Worm (Caenorhabditis elegans) whole organism, young adult: ENCODE measurements around the gene T04A6.1.

ENCODE experiments used
- B0336.3 ChIP-seq: fragments of 200-800 bp; sonication (Bioruptor generic); IDR thresholded peaks from 2 replicates; pipeline ENCODE4 v1.3.6; 2022; ENCODE audit warnings: missing genetic modification characterization, missing compliant biosample characterization
- F39B2.1 ChIP-seq: fragments of 200-800 bp; sonication (Bioruptor generic); IDR thresholded peaks from 2 replicates; pipeline ENCODE4 v1.3.6; 2022; ENCODE audit warnings: missing genetic modification reagents, missing genetic modification characterization, missing compliant biosample characterization
- K12H6.12 ChIP-seq: fragments of 200-800 bp; sonication (Bioruptor generic); optimal IDR thresholded peaks from 2 replicates; lab custom pipeline; 2018; ENCODE audit warnings: mild to moderate bottlenecking, missing genetic modification characterization, missing compliant biosample characterization
- ZK185.1 ChIP-seq: sonication (generic microtip); optimal IDR thresholded peaks from 2 replicates; lab custom pipeline; 2016; ENCODE audit warnings: mild to moderate bottlenecking, missing genetic modification characterization, missing compliant biosample characterization; ENCODE audit not compliant: poor library complexity, severe bottlenecking
- aptf-3 ChIP-seq: fragments of 200-800 bp; sonication (Bioruptor generic); IDR thresholded peaks from 2 replicates; pipeline ENCODE4 v1.3.6; 2022; ENCODE audit warnings: missing genetic modification characterization, missing compliant biosample characterization
- atf-7 ChIP-seq: sonication (generic microtip); optimal IDR thresholded peaks from 2 replicates; lab custom pipeline; 2017; ENCODE audit warnings: mild to moderate bottlenecking, missing genetic modification characterization, missing compliant biosample characterization
- attf-3 ChIP-seq: fragments of 200-800 bp; sonication (Bioruptor generic); conservative IDR thresholded peaks from 2 replicates; pipeline ENCODE4 v1.3.6; 2022; ENCODE audit warnings: missing genetic modification reagents, missing genetic modification characterization, missing compliant biosample characterization
- bed-2 ChIP-seq: fragments of 200-800 bp; sonication (Bioruptor generic); IDR thresholded peaks from 2 replicates; pipeline ENCODE4 v1.3.6; 2022; ENCODE audit warnings: missing genetic modification reagents, missing genetic modification characterization, missing compliant biosample characterization
- cebp-2 ChIP-seq: fragments of 200-800 bp; sonication (Bioruptor generic); IDR thresholded peaks from 2 replicates; pipeline ENCODE4 v1.3.6; 2022; ENCODE audit warnings: missing genetic modification characterization, missing compliant biosample characterization
- ceh-40 ChIP-seq: fragments of 200-800 bp; sonication (Bioruptor generic); IDR thresholded peaks from 2 replicates; pipeline ENCODE4 v1.3.6; 2022; ENCODE audit warnings: missing genetic modification characterization, missing compliant biosample characterization
- ceh-58 ChIP-seq: fragments of 200-800 bp; sonication (Bioruptor generic); IDR thresholded peaks from 2 replicates; pipeline ENCODE4 v1.3.6; 2022; ENCODE audit warnings: missing genetic modification characterization, missing compliant biosample characterization
- die-1 ChIP-seq: sonication (generic microtip); optimal IDR thresholded peaks from 2 replicates; lab custom pipeline; 2016; ENCODE audit warnings: missing genotype, mild to moderate bottlenecking, missing genetic modification characterization, missing compliant biosample characterization
- dox-1 ChIP-seq: fragments of 200-800 bp; sonication (Bioruptor generic); IDR thresholded peaks from 2 replicates; pipeline ENCODE4 v1.3.6; 2022; ENCODE audit warnings: missing genetic modification reagents, missing genetic modification characterization, missing compliant biosample characterization
- dpff-1 ChIP-seq: sonication (generic microtip); optimal IDR thresholded peaks from 2 replicates; lab custom pipeline; 2017; ENCODE audit warnings: mild to moderate bottlenecking, missing genetic modification characterization, missing compliant biosample characterization
- dpl-1 ChIP-seq: fragments of 150-350 bp; optimal IDR thresholded peaks from 2 replicates; lab custom pipeline; 2014; ENCODE audit warnings: missing biosample characterization, missing genetic modification reagents, missing genetic modification characterization
- efl-1 ChIP-seq: fragments of 150-350 bp; optimal IDR thresholded peaks from 2 replicates; lab custom pipeline; 2014; ENCODE audit warnings: missing biosample characterization, missing genetic modification reagents, missing genetic modification characterization
- egrh-3 ChIP-seq: fragments of 200-800 bp; sonication (Bioruptor generic); IDR thresholded peaks from 2 replicates; pipeline ENCODE4 v1.3.6; 2022; ENCODE audit warnings: missing genetic modification reagents, missing genetic modification characterization, missing compliant biosample characterization
- ets-4 ChIP-seq: fragments of 200-800 bp; sonication (Bioruptor generic); optimal IDR thresholded peaks from 2 replicates; lab custom pipeline; 2018; ENCODE audit warnings: mild to moderate bottlenecking, missing genetic modification characterization, missing compliant biosample characterization
- him-1 ChIP-seq: sonication (generic microtip); optimal IDR thresholded peaks from 2 replicates; lab custom pipeline; 2016; ENCODE audit warnings: missing genotype, missing genetic modification reagents, missing genetic modification characterization, missing compliant biosample characterization
- let-607 ChIP-seq, 2 experiments: fragments of 200-800 bp in 1 of 2; sonication (Bioruptor generic) in 1 of 2; sonication (generic microtip) in 1 of 2; optimal IDR thresholded peaks; 2 replicates each; lab custom pipeline; 2016 to 2018; ENCODE audit warnings: mild to moderate bottlenecking in 2 of 2, missing compliant biosample characterization in 2 of 2, missing genetic modification characterization in 2 of 2, moderate library complexity in 2 of 2, missing genotype in 1 of 2
- lin-26 ChIP-seq: fragments of 200-800 bp; sonication (Bioruptor generic); IDR thresholded peaks from 2 replicates; pipeline ENCODE4 v1.3.6; 2022; ENCODE audit warnings: missing genetic modification reagents, missing genetic modification characterization, missing compliant biosample characterization
- lin-40 ChIP-seq: sonication (generic microtip); optimal IDR thresholded peaks from 2 replicates; lab custom pipeline; 2016; ENCODE audit warnings: missing genetic modification characterization, mild to moderate bottlenecking, missing compliant biosample characterization, missing genotype, missing genetic modification reagents
- lin-54 ChIP-seq: fragments of 200-800 bp; sonication (Bioruptor generic); optimal IDR thresholded peaks from 2 replicates; lab custom pipeline; 2018; ENCODE audit warnings: mild to moderate bottlenecking, missing genetic modification characterization, missing compliant biosample characterization
- madf-10 ChIP-seq: sonication (generic microtip); optimal IDR thresholded peaks from 2 replicates; lab custom pipeline; 2016; ENCODE audit warnings: mild to moderate bottlenecking, missing genetic modification characterization, missing compliant biosample characterization
- mcd-1 ChIP-seq: fragments of 200-800 bp; sonication (Bioruptor generic); IDR thresholded peaks from 2 replicates; pipeline ENCODE4 v1.3.6; 2022; ENCODE audit warnings: missing genetic modification reagents, missing genetic modification characterization, missing compliant biosample characterization
- nhr-80 ChIP-seq: sonication (generic microtip); optimal IDR thresholded peaks from 2 replicates; lab custom pipeline; 2016; ENCODE audit warnings: missing genetic modification characterization, missing compliant biosample characterization
- nhr-90 ChIP-seq: sonication (generic microtip); optimal IDR thresholded peaks from 2 replicates; lab custom pipeline; 2016; ENCODE audit warnings: missing genotype, mild to moderate bottlenecking, missing genetic modification characterization, missing compliant biosample characterization
- pbrm-1 ChIP-seq: fragments of 200-800 bp; sonication (Bioruptor generic); IDR thresholded peaks from 2 replicates; pipeline ENCODE4 v1.3.6; 2022; ENCODE audit warnings: missing genetic modification reagents, missing genetic modification characterization, missing compliant biosample characterization
- rec-8 ChIP-seq, 2 experiments: sonication (generic microtip); optimal IDR thresholded peaks; 2 replicates each; lab custom pipeline; 2016; ENCODE audit warnings: mild to moderate bottlenecking in 2 of 2, missing genetic modification characterization in 2 of 2, missing genetic modification reagents in 2 of 2, missing genotype in 2 of 2, missing biosample characterization in 1 of 2, missing compliant biosample characterization in 1 of 2, moderate library complexity in 1 of 2
- sdz-38 ChIP-seq: sonication (generic microtip); optimal IDR thresholded peaks from 2 replicates; lab custom pipeline; 2016; ENCODE audit warnings: missing genotype, missing genetic modification characterization, missing compliant biosample characterization
- snpc-1.3 ChIP-seq: sonication (generic microtip); optimal IDR thresholded peaks from 2 replicates; lab custom pipeline; 2017; ENCODE audit warnings: missing genetic modification characterization, mild to moderate bottlenecking, missing compliant biosample characterization, antibody characterized with exemption, moderate library complexity, missing genotype, missing genetic modification reagents; ENCODE audit not compliant: insufficient read depth
- snpc-3.4 ChIP-seq: sonication (generic microtip); optimal IDR thresholded peaks from 2 replicates; lab custom pipeline; 2017; ENCODE audit warnings: missing genetic modification characterization, mild to moderate bottlenecking, missing compliant biosample characterization, antibody characterized with exemption, moderate library complexity, missing genotype, missing genetic modification reagents
- tbp1 ChIP-seq: fragments of 200-800 bp; sonication (Bioruptor generic); optimal IDR thresholded peaks from 2 replicates; lab custom pipeline; 2018; ENCODE audit warnings: mild to moderate bottlenecking, missing genetic modification characterization, missing compliant biosample characterization
- unc-62 ChIP-seq: fragments of 150-350 bp; optimal IDR thresholded peaks from 2 replicates; lab custom pipeline; 2014; ENCODE audit warnings: missing biosample characterization, missing genetic modification reagents, missing genetic modification characterization
- zfh-2 ChIP-seq: fragments of 200-800 bp; sonication (Bioruptor generic); conservative IDR thresholded peaks from 2 replicates; pipeline ENCODE4 v1.3.6; 2022; ENCODE audit warnings: missing genetic modification reagents, missing genetic modification characterization, missing compliant biosample characterization
- ztf-26 ChIP-seq: sonication (generic microtip); optimal IDR thresholded peaks from 2 replicates; lab custom pipeline; 2017; ENCODE audit warnings: missing genetic modification characterization, missing compliant biosample characterization
- ztf-28 ChIP-seq: fragments of 200-800 bp; sonication (Bioruptor generic); IDR thresholded peaks from 2 replicates; pipeline ENCODE4 v1.3.6; 2022; ENCODE audit warnings: missing genetic modification reagents, missing genetic modification characterization, missing compliant biosample characterization
- ztf-6 ChIP-seq: fragments of 200-800 bp; sonication (Bioruptor generic); IDR thresholded peaks from 2 replicates; pipeline ENCODE4 v1.3.6; 2022; ENCODE audit warnings: missing genetic modification reagents, missing genetic modification characterization, missing compliant biosample characterization

Gene T04A6.1

DNA sequence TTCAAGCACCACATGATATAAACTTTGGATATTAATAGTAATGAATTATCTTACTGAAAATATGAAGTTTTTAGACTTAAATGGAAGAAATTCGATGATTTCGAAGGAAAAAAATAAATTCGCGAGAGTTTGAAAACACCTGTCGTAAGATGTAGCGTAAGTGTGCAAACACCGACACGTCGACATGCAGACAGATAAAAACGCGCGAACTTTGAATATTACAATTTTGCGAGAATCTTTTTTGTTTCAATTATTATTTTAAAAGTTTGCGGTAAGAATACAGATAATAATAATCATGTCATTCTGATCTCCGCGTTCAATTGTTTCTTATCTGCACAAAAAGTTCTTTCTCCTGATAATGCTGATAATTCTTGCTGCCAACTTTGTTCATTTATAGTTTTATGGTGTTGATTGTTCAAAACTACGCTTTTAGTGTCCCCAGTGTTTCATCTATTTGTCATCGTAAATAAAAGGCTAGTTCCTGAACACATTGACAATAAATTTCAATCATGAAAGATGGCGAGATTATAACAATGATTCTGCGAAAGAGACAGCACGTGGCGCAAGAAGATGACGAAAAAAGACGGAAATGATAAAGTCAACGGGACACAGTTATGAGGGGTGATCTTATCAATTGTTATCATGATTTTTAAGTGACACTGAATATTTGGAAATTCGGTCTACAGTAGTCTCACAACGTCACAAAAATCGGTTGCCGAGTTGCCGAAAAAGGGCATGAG lies 27.7 kb downstream of the T04A6.1 start:
- TF ChIP-seq efl-1 (GFP tag; lab: Kevin White, UChicago) (peak; percentile 17), dpl-1 (peak; percentile 12), atf-7 (peak; percentile 67), let-607 (tag; optimal IDR thresholded peaks at IDR 0.05; lab: Kevin White, UChicago) (peak; percentile 46 to 84), ets-4 (GFP tag; lab: Kevin White, UChicago) (peak; percentile 81), B0336.3 (GFP tag; lab: Robert Waterston, UW) (peak; percentile 25; the same call in 1 of the 2 replicates), madf-10 (peak; percentile 0), ztf-28 (no peak), ztf-26 (tag; lab: Kevin White, UChicago) (peak; percentile 29), ZK185.1 (tag; lab: Kevin White, UChicago) (peak; percentile 14), nhr-80 (peak; percentile 95), dox-1 (0 out of 2 replicates have a peak, but pooled peaks have one; percentile 28), unc-62 (GFP tag; lab: Kevin White, UChicago) (peak; percentile 12), lin-40 (peak; percentile 67), snpc-1.3 (tag; lab: Kevin White, UChicago) (no peak), F39B2.1 (GFP tag; lab: Robert Waterston, UW) (no peak), pbrm-1 (GFP tag; lab: Robert Waterston, UW) (no peak), lin-54 (peak; percentile 7), nhr-90 (tag; lab: Kevin White, UChicago) (peak; percentile 31), attf-3 (no peak)

DNA sequence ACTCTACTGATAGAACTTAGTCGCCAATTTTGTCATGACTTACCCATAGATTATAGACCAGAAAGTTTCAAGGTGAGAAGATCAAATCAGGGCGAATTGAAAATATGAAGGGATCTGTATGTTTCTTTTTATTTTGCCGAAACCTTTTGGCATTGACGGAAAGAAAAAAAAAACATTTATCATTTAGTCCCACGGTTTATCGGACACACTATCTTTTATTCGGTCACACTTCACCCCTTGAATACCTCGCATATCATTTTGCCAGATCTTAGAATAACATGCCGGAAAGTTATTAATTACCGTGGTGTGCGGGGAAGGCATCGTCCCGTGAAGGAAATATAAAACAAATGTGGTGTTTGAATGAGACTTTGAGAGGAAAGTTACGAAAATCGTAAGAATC lies 28.7 kb downstream of the T04A6.1 start:
- TF ChIP-seq rec-8 (tag; optimal IDR thresholded peaks at IDR 0.05; lab: Kevin White, UChicago) = no peak
- TF ChIP-seq dpff-1 (tag; lab: Kevin White, UChicago) = no peak
- TF ChIP-seq bed-2 (GFP tag; lab: Robert Waterston, UW) = no peak
- no peak for TF ChIP-seq K12H6.12 (tag; lab: Kevin White, UChicago)
- TF ChIP-seq him-1 = no peak
- no peak for TF ChIP-seq aptf-3 (GFP tag; lab: Robert Waterston, UW)
- no peak for TF ChIP-seq F39B2.1 (GFP tag; lab: Robert Waterston, UW)
- no peak for TF ChIP-seq mcd-1 (GFP tag; lab: Robert Waterston, UW)

DNA sequence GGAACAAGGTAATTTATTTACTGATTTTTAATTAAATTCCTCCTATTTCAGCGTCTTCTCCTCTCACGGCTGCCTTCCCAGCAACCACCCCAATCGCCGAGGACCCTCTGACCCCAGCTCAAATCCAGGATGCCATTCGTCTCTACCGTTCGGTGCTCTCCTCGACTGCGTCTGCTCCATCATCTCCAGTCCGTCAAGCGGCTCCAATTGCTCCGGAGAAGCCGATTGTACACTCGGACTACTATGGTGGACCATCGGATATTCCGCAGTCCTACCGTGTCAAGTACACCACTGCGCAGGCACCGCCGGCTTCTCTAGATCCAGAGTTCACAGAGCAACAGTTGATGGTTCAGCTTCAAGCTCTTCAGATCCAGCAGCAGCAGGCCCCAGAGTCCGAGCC lies 32.5 kb downstream of the T04A6.1 start:
- peak; percentile 66 for TF ChIP-seq zfh-2 (GFP tag; lab: Robert Waterston, UW)
- no peak for TF ChIP-seq ceh-58
- TF ChIP-seq ztf-6 (GFP tag; lab: Robert Waterston, UW) = 0 out of 2 replicates have a peak, but pooled peaks have one; percentile 4
- peak; percentile 18; the same call in 1 of the 2 replicates for TF ChIP-seq egrh-3 (GFP tag; lab: Robert Waterston, UW)

DNA sequence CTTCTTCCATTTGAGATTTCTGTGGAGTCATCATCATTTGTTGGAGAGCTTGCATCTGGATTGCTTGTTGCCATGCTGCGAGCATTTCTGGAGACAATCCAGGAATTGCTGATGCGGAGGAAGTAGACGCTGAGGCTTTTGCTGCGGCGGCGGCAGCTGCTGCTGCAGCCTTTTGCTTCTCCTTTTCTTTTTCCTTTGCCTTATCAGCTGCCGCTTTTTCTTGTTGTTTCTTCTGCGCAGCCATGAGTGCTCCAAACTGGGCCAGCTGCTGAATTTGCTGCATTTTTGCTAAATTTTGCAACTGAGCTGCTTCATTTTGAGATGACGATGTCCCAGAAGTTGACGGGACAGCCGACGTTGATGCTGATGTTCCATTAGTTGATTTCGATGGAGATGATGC lies 39.2 kb downstream of the T04A6.1 start:
- TF ChIP-seq die-1 (no peak), K12H6.12 (tag; lab: Kevin White, UChicago) (no peak), zfh-2 (GFP tag; lab: Robert Waterston, UW) (peak; percentile 53), ceh-40 (GFP tag; lab: Robert Waterston, UW) (no peak), sdz-38 (tag; lab: Kevin White, UChicago) (no peak), egrh-3 (GFP tag; lab: Robert Waterston, UW) (0 out of 2 replicates have a peak, but pooled peaks have one; percentile 18), tbp1 (GFP tag; lab: Kevin White, UChicago) (no peak), rec-8 (tag; optimal IDR thresholded peaks at IDR 0.05; lab: Kevin White, UChicago) (no peak), lin-26 (0 out of 2 replicates have a peak, but pooled peaks have one; percentile 28), snpc-3.4 (tag; lab: Kevin White, UChicago) (no peak), cebp-2 (GFP tag; lab: Robert Waterston, UW) (no peak)
